Fruit fly (Drosophila melanogaster): ENCODE data around the gene Atac3.

Atac3 gene

DNA sequence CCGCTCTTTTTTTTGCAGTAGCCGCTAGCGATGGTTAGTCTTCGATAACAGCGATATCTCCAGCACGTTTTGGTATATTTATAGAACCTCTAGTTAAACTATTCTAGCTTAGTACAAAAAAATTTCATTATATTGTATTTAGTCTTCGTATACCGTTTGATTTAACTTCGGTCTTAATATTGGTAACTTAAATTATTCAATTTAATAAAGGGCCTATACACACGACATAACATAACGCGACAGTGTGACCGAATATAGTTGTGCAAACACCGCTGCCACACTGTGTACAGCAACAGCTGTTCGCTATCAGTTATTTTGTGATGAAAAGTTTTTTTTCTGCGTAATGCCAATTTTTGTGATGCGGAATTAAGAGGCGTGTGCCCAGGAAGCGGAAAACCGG, 33.4 kb upstream of the Atac3 start, which contains the start of the genes Cdc5 and CG1233 (continued):
- TF ChIP-seq CG17829 (tag; optimal IDR thresholded peaks at IDR 0.05) (peak; percentile 71), Ssrp (tag; optimal IDR thresholded peaks at IDR 0.05) (peak; percentile 12), emc (GFP tag; optimal IDR thresholded peaks at IDR 0.05) (no peak), CG14441 (GFP tag; IDR thresholded peaks at IDR 0.05) (peak; percentile 38; the same call in 1 of the 2 replicates), CG33213 (GFP tag; optimal IDR thresholded peaks at IDR 0.05) (peak; percentile 27), wek (GFP tag; optimal IDR thresholded peaks at IDR 0.05) (no peak), shn (GFP tag; optimal IDR thresholded peaks at IDR 0.05) (peak; percentile 34), Hr78 (GFP tag; optimal IDR thresholded peaks at IDR 0.05) (no peak), lola (GFP tag; optimal IDR thresholded peaks at IDR 0.05) (peak in 1 of 3 experiments; percentile 70), chn (GFP tag; optimal IDR thresholded peaks at IDR 0.05) (peak; percentile 5), CG11723 (GFP tag; optimal IDR thresholded peaks at IDR 0.05) (no peak), sqz (GFP tag; optimal IDR thresholded peaks at IDR 0.05) (peak; percentile 93), Rfx (GFP tag; IDR thresholded peaks at IDR 0.05) (peak; percentile 70), luna (GFP tag; optimal IDR thresholded peaks at IDR 0.05) (no peak), H15 (GFP tag; IDR thresholded peaks at IDR 0.05) (peak; percentile 45; the same call in 1 of the 3 replicates), en (GFP tag; optimal IDR thresholded peaks at IDR 0.05) (no peak), insv (GFP tag; optimal IDR thresholded peaks at IDR 0.05) (peak in 1 of 2 experiments; percentile 10), slbo (GFP tag; IDR thresholded peaks at IDR 0.05) (peak; percentile 49; the same call in 1 of the 2 replicates), trem (tag; optimal IDR thresholded peaks at IDR 0.05) (peak; percentile 87), mam (GFP tag; optimal IDR thresholded peaks at IDR 0.05) (no peak), CG16863 (GFP tag; optimal IDR thresholded peaks at IDR 0.05) (peak; percentile 29), psq (GFP tag; optimal IDR thresholded peaks at IDR 0.05) (peak; percentile 13), sim (GFP tag; IDR thresholded peaks at IDR 0.05) (no peak), pzg (GFP tag; optimal IDR thresholded peaks at IDR 0.05) (peak; percentile 85), Myb (GFP tag; optimal IDR thresholded peaks at IDR 0.05) (peak; percentile 29), CG2202 (tag; optimal IDR thresholded peaks at IDR 0.05) (no peak), vnd (GFP tag; IDR thresholded peaks at IDR 0.05; ENCODE audit: partially characterized antibody) (peak; percentile 49; the same call in 2 of the 3 replicates), CG32532 (GFP tag; IDR thresholded peaks at IDR 0.05) (peak; percentile 42), cg (GFP tag; optimal IDR thresholded peaks at IDR 0.05) (no peak), CG6791 (GFP tag; IDR thresholded peaks at IDR 0.05; ENCODE audit: partially characterized antibody) (peak; percentile 45; the same call in 1 of the 3 replicates), CG9437 (GFP tag; optimal IDR thresholded peaks at IDR 0.05) (peak; percentile 21), Atf6 (GFP tag; IDR thresholded peaks at IDR 0.05) (peak; percentile 40; the same call in 1 of the 2 replicates), esg (GFP tag; conservative IDR thresholded peaks at IDR 0.05) (no peak), Ptx1 (GFP tag; IDR thresholded peaks at IDR 0.05) (0 out of 2 replicates have a peak, but pooled peaks have one; percentile 34), GATAe (GFP tag; conservative IDR thresholded peaks at IDR 0.05) (peak; percentile 37; the same call in 1 of the 2 replicates), CG10979 (tag; optimal IDR thresholded peaks at IDR 0.05) (peak; percentile 69), CG13775 (GFP tag; optimal IDR thresholded peaks at IDR 0.05) (peak; percentile 64), dysf (GFP tag; IDR thresholded peaks at IDR 0.05) (0 out of 3 replicates have a peak, but pooled peaks have one; percentile 44), Kr (GFP tag; optimal IDR thresholded peaks at IDR 0.05) (no peak), CG9797 (GFP tag; optimal IDR thresholded peaks at IDR 0.05) (peak; percentile 97), CG13424 (tag; optimal IDR thresholded peaks at IDR 0.05) (peak; percentile 72), YL-1 (GFP tag; optimal IDR thresholded peaks at IDR 0.05) (peak; percentile 93), stwl (tag; optimal IDR thresholded peaks at IDR 0.05) (peak; percentile 79), sob (GFP tag; IDR thresholded peaks at IDR 0.05) (peak; percentile 75), dm (GFP tag; optimal IDR thresholded peaks at IDR 0.05) (peak; percentile 38), Scr (GFP tag; IDR thresholded peaks at IDR 0.05; ENCODE audit: partially characterized antibody) (peak; percentile 60), CG17612 (GFP tag; IDR thresholded peaks at IDR 0.05) (no peak), dpn (GFP tag; optimal IDR thresholded peaks at IDR 0.05) (peak in 1 of 2 experiments; percentile 26), Hr51 (GFP tag; optimal IDR thresholded peaks at IDR 0.05) (peak in 1 of 2 experiments; percentile 6)
